Fruit fly (Drosophila melanogaster): ENCODE results near the gene CG32201.

The CG32201 gene

dm6 chr3L:18638487-18638886 lies 29.1 kb downstream of the CG32201 start:
- TF ChIP-seq tio (GFP tag; optimal IDR thresholded peaks at IDR 0.05) (peak; percentile 18), dpn (GFP tag; optimal IDR thresholded peaks at IDR 0.05) (no peak), gem (tag; optimal IDR thresholded peaks at IDR 0.05) (peak; percentile 26)

- TF ChIP-seq zf30C (GFP tag; optimal IDR thresholded peaks at IDR 0.05) (peak; percentile 71), sqz (GFP tag; optimal IDR thresholded peaks at IDR 0.05) (peak; percentile 74), CG9797 (GFP tag; optimal IDR thresholded peaks at IDR 0.05) (no peak), Bgb (GFP tag; IDR thresholded peaks at IDR 0.05; ENCODE audit: partially characterized antibody) (peak; percentile 48; the same call in 1 of the 2 replicates), Ets65A (GFP tag) (peak; percentile 98), lola (GFP tag; optimal IDR thresholded peaks at IDR 0.05) (peak in 1 of 3 experiments; percentile 69), CG8281 (tag; optimal IDR thresholded peaks at IDR 0.05) (peak; percentile 69), danr (GFP tag; IDR thresholded peaks at IDR 0.05) (peak; percentile 92), chinmo (GFP tag; IDR thresholded peaks at IDR 0.05; ENCODE audit: partially characterized antibody) (no peak), ase (GFP tag; IDR thresholded peaks at IDR 0.05) (peak; percentile 98), emc (GFP tag; optimal IDR thresholded peaks at IDR 0.05) (peak; percentile 93), chif (GFP tag; optimal IDR thresholded peaks at IDR 0.05) (peak; percentile 91 to 94), Spps (tag; optimal IDR thresholded peaks at IDR 0.05) (peak; percentile 63), CG17829 (tag; optimal IDR thresholded peaks at IDR 0.05) (peak; percentile 82), CG10366 (GFP tag; IDR thresholded peaks at IDR 0.05) (peak; percentile 98), dmrt99B (tag; optimal IDR thresholded peaks at IDR 0.05) (peak; percentile 93), PHDP (tag; optimal IDR thresholded peaks at IDR 0.05) (peak; percentile 94), CkIIα-i1 (GFP tag; IDR thresholded peaks at IDR 0.05) (peak; percentile 90), CG17385 (GFP tag; optimal IDR thresholded peaks at IDR 0.05) (peak; percentile 84), nerfin-2 (GFP tag; IDR thresholded peaks at IDR 0.05; ENCODE audit: partially characterized antibody) (no peak), dan (GFP tag; IDR thresholded peaks at IDR 0.05) (peak; percentile 83), tx (GFP tag; optimal IDR thresholded peaks at IDR 0.05) (peak; percentile 93), lov (optimal IDR thresholded peaks at IDR 0.05) (no peak), lov (GFP tag; IDR thresholded peaks at IDR 0.05) (peak; percentile 94), fu2 (GFP tag; optimal IDR thresholded peaks at IDR 0.05) (peak; percentile 95), BtbVII (GFP tag; optimal IDR thresholded peaks at IDR 0.05) (peak; percentile 88), jing (GFP tag; optimal IDR thresholded peaks at IDR 0.05) (peak; percentile 85), CG8944 (GFP tag; optimal IDR thresholded peaks at IDR 0.05) (peak; percentile 91), tap (tag; optimal IDR thresholded peaks at IDR 0.05) (peak; percentile 76), gro (GFP tag; optimal IDR thresholded peaks at IDR 0.05) (peak; percentile 95), Abd-B (GFP tag; optimal IDR thresholded peaks at IDR 0.05) (peak; percentile 81), Nf-YB (GFP tag; optimal IDR thresholded peaks at IDR 0.05) (peak; percentile 75), CG1602 (GFP tag; optimal IDR thresholded peaks at IDR 0.05) (peak; percentile 85), row (GFP tag; IDR thresholded peaks at IDR 0.05) (peak; percentile 98), Awh (GFP tag; IDR thresholded peaks at IDR 0.05) (peak; percentile 96), ham (GFP tag; IDR thresholded peaks at IDR 0.05) (peak; percentile 89; the same call in 1 of the 2 replicates), sd (tag; optimal IDR thresholded peaks at IDR 0.05) (peak; percentile 62), stc (GFP tag; IDR thresholded peaks at IDR 0.05) (peak; percentile 97), tll (GFP tag; optimal IDR thresholded peaks at IDR 0.05) (no peak), Hr39 (optimal IDR thresholded peaks at IDR 0.05) (no peak), Hmx (GFP tag; optimal IDR thresholded peaks at IDR 0.05) (peak; percentile 86), tup (GFP tag; optimal IDR thresholded peaks at IDR 0.05) (peak; percentile 72), sisA (GFP tag; IDR thresholded peaks at IDR 0.05) (peak; percentile 98), CoRest (tag; optimal IDR thresholded peaks at IDR 0.05) (peak; percentile 93)
These were observed 31.4 kb downstream of the CG32201 start for dm6 chr3L:18640584-18641527.
